Worm (Caenorhabditis elegans) whole organism, L1 larva: ENCODE measurements around the gene zip-9.

Experiments used
- C04F5.9 ChIP-seq: sonication (generic microtip); optimal IDR thresholded peaks from 2 replicates; lab custom pipeline; 2016; ENCODE audit warnings: missing genetic modification characterization, missing compliant biosample characterization
- C16A3.4 ChIP-seq: fragments of 150-350 bp; optimal IDR thresholded peaks from 2 replicates; lab custom pipeline; 2014; ENCODE audit warnings: missing biosample characterization, missing genetic modification characterization
- C34B4.2 ChIP-seq: sonication (generic microtip); optimal IDR thresholded peaks from 2 replicates; lab custom pipeline; 2017; ENCODE audit warnings: mild to moderate bottlenecking, missing genetic modification characterization, missing compliant biosample characterization
- Y116A8C.19 ChIP-seq: sonication (generic microtip); optimal IDR thresholded peaks from 2 replicates; lab custom pipeline; 2016; ENCODE audit warnings: missing compliant biosample characterization, missing genetic modification characterization, borderline replicate concordance
- blmp-1 ChIP-seq: fragments of 150-350 bp; optimal IDR thresholded peaks from 2 replicates; lab custom pipeline; 2014; ENCODE audit warnings: missing biosample characterization, missing genetic modification characterization
- ceh-63 ChIP-seq: fragments of 200-800 bp; sonication (Bioruptor generic); optimal IDR thresholded peaks from 2 replicates; lab custom pipeline; 2018; ENCODE audit warnings: mild to moderate bottlenecking, missing genetic modification characterization, missing compliant biosample characterization
- ceh-82 ChIP-seq, 3 experiments: fragments of 150-350 bp in 1 of 3; sonication (generic microtip) in 2 of 3; optimal IDR thresholded peaks; 2 replicates each; lab custom pipeline; 2014 to 2017; ENCODE audit warnings: missing biosample characterization in 3 of 3, missing genetic modification characterization in 3 of 3
- ces-1 ChIP-seq: fragments of 150-350 bp; optimal IDR thresholded peaks from 2 replicates; lab custom pipeline; 2014; ENCODE audit warnings: missing biosample characterization, missing genetic modification reagents, missing genetic modification characterization
- dpl-1 ChIP-seq, 3 experiments: fragments of 150-350 bp in 2 of 3; sonication (generic microtip) in 1 of 3; optimal IDR thresholded peaks; 2 replicates each; lab custom pipeline; 2014 to 2017; ENCODE audit warnings: missing biosample characterization in 3 of 3, missing genetic modification characterization in 3 of 3, missing genetic modification reagents in 3 of 3
- dsc-1 ChIP-seq: sonication (generic microtip); optimal IDR thresholded peaks from 2 replicates; lab custom pipeline; 2016; ENCODE audit warnings: mild to moderate bottlenecking, missing genetic modification characterization, missing compliant biosample characterization
- efl-1 ChIP-seq, 4 experiments: fragments of 150-350 bp; optimal IDR thresholded peaks in 3 of 4; peaks in 1 of 4; 1 replicate in 1 of 4; 2 replicates in 3 of 4; lab custom pipeline; 2014; ENCODE audit warnings: missing biosample characterization in 2 of 4, missing genetic modification characterization in 2 of 4, missing genetic modification reagents in 2 of 4
- efl-3 ChIP-seq: fragments of 200-800 bp; sonication (Bioruptor generic); optimal IDR thresholded peaks from 2 replicates; lab custom pipeline; 2018; ENCODE audit warnings: mild to moderate bottlenecking, missing genetic modification characterization, missing compliant biosample characterization
- egl-13 ChIP-seq: sonication (generic microtip); optimal IDR thresholded peaks from 2 replicates; lab custom pipeline; 2016; ENCODE audit warnings: missing genotype, missing genetic modification reagents, missing genetic modification characterization, missing compliant biosample characterization
- elt-2 ChIP-seq: sonication (generic microtip); optimal IDR thresholded peaks from 2 replicates; lab custom pipeline; 2016; ENCODE audit warnings: missing genetic modification characterization, mild to moderate bottlenecking, inconsistent platforms, missing compliant biosample characterization, missing genetic modification reagents
- ets-5 ChIP-seq: fragments of 200-800 bp; sonication (Bioruptor generic); IDR thresholded peaks from 2 replicates; pipeline ENCODE4 v1.3.6; 2022; ENCODE audit warnings: missing genetic modification characterization, missing compliant biosample characterization
- fkh-10 ChIP-seq: sonication (generic microtip); optimal IDR thresholded peaks from 2 replicates; lab custom pipeline; 2017; ENCODE audit warnings: missing biosample characterization, missing genetic modification reagents, missing genetic modification characterization
- fkh-4 ChIP-seq: sonication (generic microtip); optimal IDR thresholded peaks from 2 replicates; lab custom pipeline; 2016; ENCODE audit warnings: missing compliant biosample characterization, missing genetic modification characterization, borderline replicate concordance
- fkh-8 ChIP-seq: sonication (generic microtip); optimal IDR thresholded peaks from 2 replicates; lab custom pipeline; 2016; ENCODE audit warnings: mild to moderate bottlenecking, missing genetic modification characterization, missing compliant biosample characterization
- fos-1 ChIP-seq: fragments of 150-350 bp; optimal IDR thresholded peaks from 2 replicates; lab custom pipeline; 2014; ENCODE audit warnings: missing biosample characterization, missing genetic modification characterization
- hpl-2 ChIP-seq: fragments of 150-350 bp; optimal IDR thresholded peaks from 2 replicates; lab custom pipeline; 2014; ENCODE audit warnings: missing biosample characterization, missing genetic modification reagents, missing genetic modification characterization
- jun-1 ChIP-seq: fragments of 150-350 bp; optimal IDR thresholded peaks from 2 replicates; lab custom pipeline; 2014; ENCODE audit warnings: missing biosample characterization, missing genetic modification reagents, missing genetic modification characterization
- lin-14 ChIP-seq: fragments of 200-800 bp; sonication (Bioruptor generic); optimal IDR thresholded peaks from 2 replicates; lab custom pipeline; 2018; ENCODE audit warnings: mild to moderate bottlenecking, missing genetic modification characterization, moderate library complexity, missing compliant biosample characterization
- lir-3 ChIP-seq: sonication (generic microtip); optimal IDR thresholded peaks from 2 replicates; lab custom pipeline; 2016; ENCODE audit warnings: mild to moderate bottlenecking, missing genetic modification characterization, moderate library complexity, missing compliant biosample characterization; ENCODE audit not compliant: poor library complexity
- lsy-2 ChIP-seq, 2 experiments: fragments of 150-350 bp; optimal IDR thresholded peaks; 2 replicates each; lab custom pipeline; 2014; ENCODE audit warnings: missing biosample characterization in 2 of 2, missing genetic modification characterization in 2 of 2
- mab-9 ChIP-seq: fragments of 200-800 bp; sonication (Bioruptor generic); IDR thresholded peaks from 2 replicates; pipeline ENCODE4 v1.3.6; 2022; ENCODE audit warnings: missing genetic modification reagents, missing genetic modification characterization, missing compliant biosample characterization
- mep-1 ChIP-seq: fragments of 150-350 bp; optimal IDR thresholded peaks from 2 replicates; lab custom pipeline; 2014; ENCODE audit warnings: missing biosample characterization, missing genetic modification characterization
- nhr-20 ChIP-seq: sonication (generic microtip); optimal IDR thresholded peaks from 2 replicates; lab custom pipeline; 2016; ENCODE audit warnings: mild to moderate bottlenecking, missing genetic modification characterization, missing compliant biosample characterization
- nhr-28 ChIP-seq: fragments of 150-350 bp; optimal IDR thresholded peaks from 2 replicates; lab custom pipeline; 2014; ENCODE audit warnings: missing biosample characterization, missing genetic modification characterization
- nhr-71 ChIP-seq: sonication (generic microtip); optimal IDR thresholded peaks from 2 replicates; lab custom pipeline; 2016; ENCODE audit warnings: mild to moderate bottlenecking, missing genetic modification characterization, moderate library complexity, missing compliant biosample characterization
- nhr-77 ChIP-seq: fragments of 150-350 bp; optimal IDR thresholded peaks from 2 replicates; lab custom pipeline; 2014; ENCODE audit warnings: missing biosample characterization, missing genetic modification characterization
- nhr-85 ChIP-seq: sonication (generic microtip); peaks from one replicate; lab custom pipeline; 2016; ENCODE audit warnings: missing genetic modification characterization, inconsistent platforms, missing compliant biosample characterization
- pag-3 ChIP-seq: sonication (generic microtip); optimal IDR thresholded peaks from 2 replicates; lab custom pipeline; 2017; ENCODE audit warnings: missing genetic modification characterization, mild to moderate bottlenecking, missing compliant biosample characterization, antibody characterized with exemption, borderline replicate concordance; ENCODE audit not compliant: insufficient read depth
- pqm-1 ChIP-seq: sonication (generic microtip); optimal IDR thresholded peaks from 3 replicates; lab custom pipeline; 2017; ENCODE audit warnings: missing biosample characterization, missing genetic modification characterization
- skn-1 ChIP-seq: fragments of 150-350 bp; optimal IDR thresholded peaks from 2 replicates; lab custom pipeline; 2014; ENCODE audit warnings: missing biosample characterization, missing genetic modification characterization
- sptf-1 ChIP-seq: fragments of 150-350 bp; optimal IDR thresholded peaks from 2 replicates; lab custom pipeline; 2014; ENCODE audit warnings: missing biosample characterization, missing genetic modification characterization
- sup-37 ChIP-seq: fragments of 200-800 bp; sonication (Bioruptor generic); optimal IDR thresholded peaks from 2 replicates; lab custom pipeline; 2018; ENCODE audit warnings: mild to moderate bottlenecking, missing genetic modification characterization, missing compliant biosample characterization
- unc-130 ChIP-seq: fragments of 150-350 bp; optimal IDR thresholded peaks from 2 replicates; lab custom pipeline; 2017; ENCODE audit warnings: missing biosample characterization, missing genetic modification characterization, inconsistent platforms
- unc-30 ChIP-seq: sonication (generic microtip); optimal IDR thresholded peaks from 2 replicates; lab custom pipeline; 2017; ENCODE audit warnings: missing biosample characterization, missing genetic modification characterization
- xbp-1 ChIP-seq: sonication (generic microtip); optimal IDR thresholded peaks from 2 replicates; lab custom pipeline; 2016; ENCODE audit warnings: missing genetic modification characterization, missing compliant biosample characterization
- zag-1 ChIP-seq: fragments of 150-350 bp; optimal IDR thresholded peaks from 2 replicates; lab custom pipeline; 2014; ENCODE audit warnings: missing biosample characterization, missing genetic modification characterization
- zip-4 ChIP-seq: fragments of 200-800 bp; sonication (Bioruptor generic); optimal IDR thresholded peaks from 2 replicates; lab custom pipeline; 2018; ENCODE audit warnings: mild to moderate bottlenecking, missing genetic modification characterization, moderate library complexity, missing compliant biosample characterization
- ztf-11 ChIP-seq, 2 experiments: sonication (generic microtip); optimal IDR thresholded peaks; 2 replicates each; lab custom pipeline; 2016 to 2017; ENCODE audit warnings: missing genetic modification characterization in 2 of 2, missing biosample characterization in 1 of 2, missing compliant biosample characterization in 1 of 2

Gene zip-9

ce11 chrV:10898629-10899028 is 43.6 kb upstream of the zip-9 start:
- no peak for TF ChIP-seq ceh-63
- no peak for TF ChIP-seq efl-1 (optimal IDR thresholded peaks at IDR 0.05; lab: Kevin White, UChicago)
- TF ChIP-seq efl-1 (GFP tag; optimal IDR thresholded peaks at IDR 0.05 in 1 of 2; lab: Kevin White, UChicago) = peak in 1 of 2 experiments; percentile 80
- TF ChIP-seq nhr-20 (tag; lab: Kevin White, UChicago) = no peak
- TF ChIP-seq blmp-1 (tag; lab: Kevin White, UChicago) = peak; percentile 72
- no peak for TF ChIP-seq xbp-1
- peak; percentile 69 for TF ChIP-seq nhr-85 (tag; lab: Kevin White, UChicago)
- no peak for TF ChIP-seq sup-37 (GFP tag; lab: Kevin White, UChicago)
- peak; percentile 41 for TF ChIP-seq lin-14 (GFP tag; lab: Kevin White, UChicago)
- no peak for TF ChIP-seq lir-3 (tag; lab: Kevin White, UChicago)
- TF ChIP-seq zip-4 (GFP tag; lab: Kevin White, UChicago) = no peak

ce11 chrV:10901125-10901524 is 41.1 kb upstream of the zip-9 start, which contains the start of gene spp-16:
Gene spp-16 (minus strand): TSS chrV:10901303.
- TF ChIP-seq efl-1 (optimal IDR thresholded peaks at IDR 0.05; lab: Kevin White, UChicago) = no peak
- peak in 1 of 2 experiments; percentile 48 for TF ChIP-seq efl-1 (GFP tag; optimal IDR thresholded peaks at IDR 0.05 in 1 of 2; lab: Kevin White, UChicago)
- TF ChIP-seq zag-1 = no peak

ce11 chrV:10902682-10903081 is 39.6 kb upstream of the zip-9 start, which contains the start of gene F32D8.8:
Gene F32D8.8 (minus strand): TSS chrV:10902782.
- no peak for TF ChIP-seq mab-9 (GFP tag; lab: Robert Waterston, UW)
- TF ChIP-seq fos-1 (tag; lab: Kevin White, UChicago) = no peak
- TF ChIP-seq efl-3 (GFP tag; lab: Kevin White, UChicago) = no peak
- TF ChIP-seq C04F5.9 = no peak
- TF ChIP-seq sptf-1 (tag; lab: Kevin White, UChicago) = no peak
- no peak for TF ChIP-seq mep-1 (tag; lab: Kevin White, UChicago)
- TF ChIP-seq dpl-1 (GFP tag; optimal IDR thresholded peaks at IDR 0.05; lab: Kevin White, UChicago) = no peak
- no peak for TF ChIP-seq ets-5 (GFP tag; lab: Robert Waterston, UW)
- TF ChIP-seq sup-37 (GFP tag; lab: Kevin White, UChicago) = no peak
- TF ChIP-seq unc-30 (tag; lab: Kevin White, UChicago) = no peak
- TF ChIP-seq unc-130 (tag; lab: Kevin White, UChicago) = no peak
- TF ChIP-seq elt-2 (tag; lab: Kevin White, UChicago) = no peak
- TF ChIP-seq ztf-11 (tag; optimal IDR thresholded peaks at IDR 0.05; lab: Kevin White, UChicago) = no peak
- TF ChIP-seq C16A3.4 (tag; lab: Kevin White, UChicago) = no peak
- no peak for TF ChIP-seq fkh-4 (tag; lab: Kevin White, UChicago)
- TF ChIP-seq fkh-8 (tag; lab: Kevin White, UChicago) = no peak
- no peak for TF ChIP-seq skn-1 (tag; lab: Kevin White, UChicago)
- no peak for TF ChIP-seq dsc-1 (tag; lab: Kevin White, UChicago)

- TF ChIP-seq nhr-77 (tag; lab: Kevin White, UChicago) (no peak), nhr-71 (tag; lab: Kevin White, UChicago) (no peak), lin-14 (GFP tag; lab: Kevin White, UChicago) (peak; percentile 40), Y116A8C.19 (no peak), C34B4.2 (tag; lab: Kevin White, UChicago) (no peak), dsc-1 (tag; lab: Kevin White, UChicago) (peak; percentile 4)
These were observed 38.5 kb upstream of the zip-9 start, which contains the start of gene F32D8.15 for ce11 chrV:10903748-10904147. Gene F32D8.15 (plus strand): TSS chrV:10904048.

- peak in 1 of 3 experiments; percentile 32 for TF ChIP-seq ceh-82 (tag; optimal IDR thresholded peaks at IDR 0.05; lab: Kevin White, UChicago)
- no peak for TF ChIP-seq nhr-28 (tag; lab: Kevin White, UChicago)
- TF ChIP-seq mab-9 (GFP tag; lab: Robert Waterston, UW) = no peak
- no peak for TF ChIP-seq pqm-1 (tag; lab: Kevin White, UChicago)
- no peak for TF ChIP-seq pag-3 (tag; lab: Kevin White, UChicago)
- TF ChIP-seq nhr-20 (tag; lab: Kevin White, UChicago) = no peak
- no peak for TF ChIP-seq jun-1 (tag; lab: Kevin White, UChicago)
- TF ChIP-seq fkh-8 (tag; lab: Kevin White, UChicago) = no peak
- no peak for TF ChIP-seq egl-13 (tag; lab: Kevin White, UChicago)
- TF ChIP-seq fkh-10 = peak; percentile 69
- peak; percentile 14 for TF ChIP-seq ces-1
- no peak for TF ChIP-seq hpl-2 (GFP tag; lab: Kevin White, UChicago)
- TF ChIP-seq blmp-1 (tag; lab: Kevin White, UChicago) = peak; percentile 61
- TF ChIP-seq dsc-1 (tag; lab: Kevin White, UChicago) = peak; percentile 23
- TF ChIP-seq C04F5.9 = no peak
- peak; percentile 82 for TF ChIP-seq lin-14 (GFP tag; lab: Kevin White, UChicago)
- peak in 1 of 2 experiments; percentile 7 for TF ChIP-seq lsy-2 (tag; optimal IDR thresholded peaks at IDR 0.05; lab: Kevin White, UChicago)
These were observed 37.5 kb upstream of the zip-9 start for ce11 chrV:10904795-10905194.
